Worm (Caenorhabditis elegans) whole organism, mixed stage, embryonic: ENCODE results near the gene ceh-18.

Source experiments
- ham-2 ChIP-seq: fragments of 200-800 bp; sonication (Bioruptor generic); optimal IDR thresholded peaks from 2 replicates; lab custom pipeline; 2018; ENCODE audit warnings: mild to moderate bottlenecking, missing genetic modification characterization, missing compliant biosample characterization
- lin-13 ChIP-seq: fragments of 150-350 bp; optimal IDR thresholded peaks from 2 replicates; lab custom pipeline; 2014; ENCODE audit warnings: missing biosample characterization, missing genetic modification characterization
- nhr-237 ChIP-seq: fragments of 150-350 bp; optimal IDR thresholded peaks from 2 replicates; lab custom pipeline; 2014; ENCODE audit warnings: missing biosample characterization, missing genetic modification characterization
- sem-2 ChIP-seq: fragments of 200-800 bp; sonication (Bioruptor generic); optimal IDR thresholded peaks from 2 replicates; lab custom pipeline; 2018; ENCODE audit warnings: mild to moderate bottlenecking, missing genetic modification characterization, missing compliant biosample characterization
- snpc-4 ChIP-seq: fragments of 150-350 bp; optimal IDR thresholded peaks from 2 replicates; lab custom pipeline; 2014; ENCODE audit warnings: missing biosample characterization, missing genetic modification characterization
- unc-39 ChIP-seq: fragments of 150-350 bp; optimal IDR thresholded peaks from 2 replicates; lab custom pipeline; 2014; ENCODE audit warnings: missing biosample characterization, missing genetic modification characterization

- TF ChIP-seq sem-2 (no peak), unc-39 (tag; lab: Kevin White, UChicago) (no peak), nhr-237 (tag; lab: Kevin White, UChicago) (no peak), ham-2 (GFP tag; lab: Kevin White, UChicago) (no peak), lin-13 (tag; lab: Kevin White, UChicago) (no peak), snpc-4 (tag; lab: Kevin White, UChicago) (no peak)
Observed at ce11 chrX:3859449-3859848, 1.9 kb upstream of the ceh-18 start.
